Worm (Caenorhabditis elegans): ENCODE data around the gene Y41C4A.12.
A peak's percentile ranks its signal among the peaks of the same experiment; 100 is the strongest.

DNA sequence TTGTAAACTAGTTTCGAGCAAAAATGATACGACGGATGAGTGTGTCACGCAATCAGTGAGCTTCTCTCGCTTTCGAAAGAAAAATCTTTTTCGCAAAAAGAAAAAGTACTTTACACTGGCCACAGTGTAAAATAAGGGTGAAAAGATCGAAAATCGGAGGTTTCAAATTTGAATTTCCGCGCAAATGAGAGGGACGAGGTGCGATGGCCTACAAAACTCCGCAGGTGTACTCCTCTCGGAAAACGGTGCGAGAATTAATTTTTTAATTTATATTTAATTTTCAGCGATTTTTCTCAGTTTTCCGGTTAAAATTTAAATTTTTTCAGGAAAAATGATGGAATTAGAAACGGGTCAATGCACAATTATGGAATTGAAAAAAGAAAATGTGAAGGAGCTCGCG lies 20.2 kb upstream of the Y41C4A.12 start, which contains the start of gene mrt-2:
- TF ChIP-seq ztf-11 (tag; optimal IDR thresholded peaks at IDR 0.05) (no peak), aly-2 (tag; optimal IDR thresholded peaks at IDR 0.05) (no peak), mdl-1 (tag; optimal IDR thresholded peaks at IDR 0.05) (no peak), skn-1 (tag; optimal IDR thresholded peaks at IDR 0.05) (peak; percentile 45), egl-27 (tag; optimal IDR thresholded peaks at IDR 0.05) (no peak)

All from whole organism, L3 larva.